Worm (Caenorhabditis elegans) whole organism, L4/young adult: Measurements from ENCODE around the gene tax-6.

Source experiments
- W03F9.2 ChIP-seq: fragments of 150-350 bp; optimal IDR thresholded peaks from 2 replicates; lab custom pipeline; 2014; ENCODE audit warnings: missing biosample characterization, missing genetic modification characterization
- dao-5 ChIP-seq: sonication (generic microtip); optimal IDR thresholded peaks from 2 replicates; lab custom pipeline; 2016; ENCODE audit warnings: missing genotype, missing genetic modification characterization, moderate library complexity, missing compliant biosample characterization
- him-1 ChIP-seq: sonication (generic microtip); optimal IDR thresholded peaks from 2 replicates; lab custom pipeline; 2016; ENCODE audit warnings: missing genotype, missing genetic modification reagents, missing genetic modification characterization, missing compliant biosample characterization

DNA sequence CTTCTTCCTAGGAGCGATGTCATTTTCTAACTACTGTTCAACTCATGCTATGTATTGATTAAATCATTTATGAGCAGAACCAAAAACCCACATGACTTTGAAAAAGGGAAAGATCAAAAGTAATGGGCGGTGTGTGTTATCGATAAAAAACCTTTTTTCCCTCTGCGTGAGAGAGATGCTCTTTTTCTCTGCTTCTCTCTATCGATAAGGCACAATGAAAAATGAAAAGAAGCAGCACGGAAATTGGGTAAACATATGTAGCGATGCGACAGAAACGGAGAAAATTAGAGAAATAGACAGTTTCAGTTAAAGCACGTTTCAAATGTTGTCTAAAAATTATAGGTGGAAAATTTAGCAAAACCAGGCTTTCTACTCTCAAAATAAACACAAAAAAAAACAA is 945 bp upstream of the tax-6 start:
- TF ChIP-seq him-1 (tag; lab: Kevin White, UChicago) (no peak), W03F9.2 (tag; lab: Kevin White, UChicago) (peak; percentile 4), dao-5 (tag; lab: Kevin White, UChicago) (no peak)
